Worm (Caenorhabditis elegans): ENCODE results near the gene C34C6.3.

Gene C34C6.3

ce11 chrII:8703729-8704128, 12.0 kb downstream of the C34C6.3 start, which contains the start of gene ceh-7:
TSS of gene ceh-7 (minus strand) at chrII:8703829.
- TF ChIP-seq nhr-129 (tag; optimal IDR thresholded peaks at IDR 0.05) (no peak), aly-2 (tag; optimal IDR thresholded peaks at IDR 0.05) (no peak), elt-1 (tag; optimal IDR thresholded peaks at IDR 0.05) (no peak), ama-1 (optimal IDR thresholded peaks at IDR 0.05) (no peak)

ce11 chrII:8704413-8704874, 12.7 kb downstream of the C34C6.3 start, which contains the start of gene prx-5:
TSS of gene prx-5 (plus strand) at chrII:8704824.
- TF ChIP-seq ceh-16 (tag; optimal IDR thresholded peaks at IDR 0.05) = no peak
- TF ChIP-seq fos-1 (tag; optimal IDR thresholded peaks at IDR 0.05) = peak; percentile 51

ce11 chrII:8707024-8707423, 15.3 kb downstream of the C34C6.3 start, which contains the start of gene cup-16:
TSS of gene cup-16 (plus strand) at chrII:8707155.
- no peak for TF ChIP-seq sma-3 (GFP tag; optimal IDR thresholded peaks at IDR 0.05)
- no peak for TF ChIP-seq Y55F3AM.14 (GFP tag; optimal IDR thresholded peaks at IDR 0.05)
- TF ChIP-seq lin-11 (tag; optimal IDR thresholded peaks at IDR 0.05) = no peak
- TF ChIP-seq peb-1 (tag; optimal IDR thresholded peaks at IDR 0.05) = no peak
- no peak for TF ChIP-seq nhr-77 (tag; optimal IDR thresholded peaks at IDR 0.05)
- TF ChIP-seq ZK546.5 (tag; optimal IDR thresholded peaks at IDR 0.05) = no peak
- TF ChIP-seq ceh-16 (tag; optimal IDR thresholded peaks at IDR 0.05) = no peak
- no peak for TF ChIP-seq mbf-1 (tag; optimal IDR thresholded peaks at IDR 0.05)
- TF ChIP-seq skn-1 (tag; optimal IDR thresholded peaks at IDR 0.05) = no peak
- TF ChIP-seq mab-5 (tag; optimal IDR thresholded peaks at IDR 0.05) = peak; percentile 20
- TF ChIP-seq ztf-11 (tag; optimal IDR thresholded peaks at IDR 0.05) = no peak
- peak; percentile 64 for TF ChIP-seq sma-9 (GFP tag; optimal IDR thresholded peaks at IDR 0.05)
- no peak for TF ChIP-seq sma-9 (tag; optimal IDR thresholded peaks at IDR 0.05)
- no peak for TF ChIP-seq dmd-4 (tag; optimal IDR thresholded peaks at IDR 0.05)
- no peak for TF ChIP-seq ceh-82 (tag; optimal IDR thresholded peaks at IDR 0.05)
- no peak for TF ChIP-seq blmp-1 (tag; optimal IDR thresholded peaks at IDR 0.05; ENCODE audit: insufficient read depth)
- TF ChIP-seq nhr-23 (tag; optimal IDR thresholded peaks at IDR 0.05) = no peak
- no peak for TF ChIP-seq ztf-4 (tag; optimal IDR thresholded peaks at IDR 0.05)
- TF ChIP-seq nhr-6 (tag; optimal IDR thresholded peaks at IDR 0.05) = no peak
- TF ChIP-seq elt-3 (tag; optimal IDR thresholded peaks at IDR 0.05) = no peak
- TF ChIP-seq unc-55 (GFP tag; optimal IDR thresholded peaks at IDR 0.05) = no peak
- no peak for TF ChIP-seq zag-1 (tag; optimal IDR thresholded peaks at IDR 0.05)
- no peak for TF ChIP-seq nhr-25 (tag; optimal IDR thresholded peaks at IDR 0.05)
- TF ChIP-seq elt-1 (tag; optimal IDR thresholded peaks at IDR 0.05) = no peak
- peak; percentile 38 for TF ChIP-seq nhr-129 (tag; optimal IDR thresholded peaks at IDR 0.05)
- no peak for TF ChIP-seq nhr-12 (tag; optimal IDR thresholded peaks at IDR 0.05)
- TF ChIP-seq C34F6.9 (tag; optimal IDR thresholded peaks at IDR 0.05) = peak; percentile 19
- TF ChIP-seq ztf-1 (GFP tag; conservative IDR thresholded peaks at IDR 0.05) = no peak
- TF ChIP-seq crh-2 (tag; optimal IDR thresholded peaks at IDR 0.05) = no peak
- no peak for TF ChIP-seq nhr-10 (tag; optimal IDR thresholded peaks at IDR 0.05)
- TF ChIP-seq unc-62 (GFP tag; optimal IDR thresholded peaks at IDR 0.05) = peak; percentile 13
- no peak for TF ChIP-seq ama-1 (optimal IDR thresholded peaks at IDR 0.05)
- TF ChIP-seq sem-4 (tag; optimal IDR thresholded peaks at IDR 0.05) = peak; percentile 6
- TF ChIP-seq nhr-11 (tag; optimal IDR thresholded peaks at IDR 0.05) = no peak
- peak; percentile 55 for TF ChIP-seq F13H6.1 (tag; optimal IDR thresholded peaks at IDR 0.05)
- no peak for TF ChIP-seq aly-2 (tag; optimal IDR thresholded peaks at IDR 0.05)
- no peak for TF ChIP-seq egl-27 (tag; optimal IDR thresholded peaks at IDR 0.05)
- no peak for TF ChIP-seq R02D3.7 (tag; optimal IDR thresholded peaks at IDR 0.05)
- no peak for TF ChIP-seq gmeb-1 (tag; optimal IDR thresholded peaks at IDR 0.05)
- TF ChIP-seq fos-1 (tag; optimal IDR thresholded peaks at IDR 0.05) = no peak
- TF ChIP-seq unc-39 (tag; optimal IDR thresholded peaks at IDR 0.05) = no peak
- TF ChIP-seq lsy-2 (tag; optimal IDR thresholded peaks at IDR 0.05) = peak in 1 of 2 experiments; percentile 63
- TF ChIP-seq nhr-237 (tag; optimal IDR thresholded peaks at IDR 0.05) = no peak
- TF ChIP-seq alr-1 (tag; optimal IDR thresholded peaks at IDR 0.05) = no peak
- TF ChIP-seq nhr-21 (tag; optimal IDR thresholded peaks at IDR 0.05) = no peak
